Fruit fly (Drosophila melanogaster) whole organism, adult: ENCODE measurements around the gene HBS1.

Source experiments
- CG5204 ChIP-seq: fragments of 200-800 bp; sonication (Bioruptor generic); optimal IDR thresholded peaks from 2 replicates; lab custom pipeline; 2016; ENCODE audit warnings: missing biosample characterization, missing genetic modification characterization
- bab1 ChIP-seq: fragments of 200-800 bp; sonication (Bioruptor generic); optimal IDR thresholded peaks from 3 replicates; lab custom pipeline; 2019; ENCODE audit warnings: missing biosample characterization, mild to moderate bottlenecking, missing genetic modification characterization, moderate library complexity
- cic ChIP-seq: fragments of 200-800 bp; sonication (Bioruptor generic); optimal IDR thresholded peaks from 2 replicates; lab custom pipeline; 2017; ENCODE audit warnings: missing biosample characterization, mild to moderate bottlenecking, missing genetic modification characterization, moderate library complexity
- tj ChIP-seq: fragments of 200-800 bp; sonication (Bioruptor generic); optimal IDR thresholded peaks from 3 replicates; lab custom pipeline; 2017; ENCODE audit warnings: missing biosample characterization, mild to moderate bottlenecking, missing genetic modification characterization, moderate library complexity

DNA sequence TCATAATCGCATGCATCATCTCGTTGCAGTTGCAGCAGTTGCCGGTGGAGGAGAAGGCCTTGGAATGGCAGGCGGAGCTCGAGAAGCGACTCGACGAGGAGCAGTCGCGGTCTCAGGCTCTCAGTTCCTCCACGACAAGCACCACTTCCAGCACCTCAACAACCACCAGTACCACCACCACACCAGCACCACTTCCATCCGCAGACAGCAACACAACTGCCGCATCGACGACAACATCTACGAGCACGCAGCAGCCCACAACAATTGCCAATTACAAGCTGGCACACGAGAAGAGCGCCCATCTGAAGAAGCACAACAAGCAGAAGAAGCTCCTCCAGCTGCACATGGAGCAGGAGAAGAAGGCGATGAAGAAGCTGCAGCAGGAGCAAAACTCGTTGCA, 42.7 kb downstream of the HBS1 start:
- TF ChIP-seq bab1 (GFP tag; lab: Kevin White, UChicago) (no peak), tj (no peak), cic (no peak), CG5204 (GFP tag; lab: Kevin White, UChicago) (no peak)
